Worm (Caenorhabditis elegans): ENCODE data around the gene znf-474.

ce11 chrX:12197367-12197766, 47.6 kb downstream of the znf-474 start:
- no peak for TF ChIP-seq him-1 (tag; optimal IDR thresholded peaks at IDR 0.05)
- no peak for TF ChIP-seq dao-5 (tag; optimal IDR thresholded peaks at IDR 0.05)

All from whole organism, L4/young adult.